Worm (Caenorhabditis elegans): ENCODE measurements around the gene K01G12.3.

ce11 chrIV:14241382-14242122 is 48.3 kb downstream of the K01G12.3 start, which contains the start of gene Y64G10A.10:
- no peak for TF ChIP-seq egl-27 (tag; optimal IDR thresholded peaks at IDR 0.05)
- no peak for TF ChIP-seq lin-39 (tag; optimal IDR thresholded peaks at IDR 0.05)
- TF ChIP-seq elt-3 (tag; optimal IDR thresholded peaks at IDR 0.05), result no peak
- no peak for TF ChIP-seq ztf-4 (tag; optimal IDR thresholded peaks at IDR 0.05)

All from whole organism, L3 larva.